Worm (Caenorhabditis elegans): ENCODE results near the gene eri-12.

DNA sequence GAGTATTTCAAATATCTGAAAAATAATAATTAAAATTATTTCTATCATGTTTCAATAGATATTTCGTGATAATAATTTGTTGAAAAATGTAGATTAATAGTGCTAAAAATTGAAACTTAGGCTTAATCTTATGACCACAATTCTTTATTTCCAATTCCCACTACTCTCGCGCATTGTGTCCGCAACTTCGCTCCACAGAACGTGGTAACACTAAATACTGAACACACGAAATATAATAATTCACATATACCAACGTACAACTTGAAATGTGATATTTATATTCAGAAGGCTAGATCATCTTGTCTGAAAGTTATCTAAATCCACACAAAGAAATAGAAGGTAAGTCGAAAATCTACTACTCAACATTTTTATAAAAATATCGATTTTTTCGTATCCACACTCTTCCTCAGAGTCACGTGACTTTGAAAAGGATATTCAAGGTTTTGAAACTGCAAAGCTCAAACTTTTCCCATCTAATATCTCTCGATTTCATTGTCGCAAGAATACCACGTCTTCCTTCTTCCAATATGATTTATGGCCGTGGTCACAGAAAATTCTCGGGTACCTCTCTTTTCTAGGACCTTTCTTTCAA, at the start of gene eri-12:
- TF ChIP-seq pes-1 (GFP tag; IDR thresholded peaks at IDR 0.05) (no peak), flt-1 (GFP tag; IDR thresholded peaks at IDR 0.05) (no peak), ama-1 (optimal IDR thresholded peaks at IDR 0.05) (no peak), tbx-11 (GFP tag; IDR thresholded peaks at IDR 0.05) (no peak), sea-1 (GFP tag; conservative IDR thresholded peaks at IDR 0.05) (no peak), hmg-4 (GFP tag; optimal IDR thresholded peaks at IDR 0.05) (no peak), scrt-1 (GFP tag; IDR thresholded peaks at IDR 0.05) (no peak), tra-4 (tag; optimal IDR thresholded peaks at IDR 0.05) (no peak), B0310.2 (tag; optimal IDR thresholded peaks at IDR 0.05) (no peak), ceh-13 (GFP tag; optimal IDR thresholded peaks at IDR 0.05) (no peak), hmbx-1 (tag; optimal IDR thresholded peaks at IDR 0.05) (no peak), ceh-36 (tag; optimal IDR thresholded peaks at IDR 0.05) (no peak), ets-7 (tag; optimal IDR thresholded peaks at IDR 0.05) (no peak)
